Fruit fly (Drosophila melanogaster) whole organism, pupa: Measurements from ENCODE around the gene heca.

Experiments used
- CG10348 ChIP-seq: fragments of 200-800 bp; sonication (Bioruptor generic); IDR thresholded peaks from 2 replicates; pipeline ENCODE4 v1.3.6; 2022; ENCODE audit warnings: missing biosample characterization, missing genetic modification characterization
- CG12605 ChIP-seq: fragments of 200-800 bp; sonication (Bioruptor generic); IDR thresholded peaks from 2 replicates; pipeline ENCODE4 v1.3.6; 2022; ENCODE audit warnings: missing biosample characterization, missing genetic modification characterization
- CG13204 ChIP-seq: fragments of 200-800 bp; sonication (Bioruptor generic); optimal IDR thresholded peaks from 2 replicates; lab custom pipeline; 2018; ENCODE audit warnings: missing biosample characterization, mild to moderate bottlenecking, missing genetic modification characterization, moderate library complexity
- CG14655 ChIP-seq: fragments of 200-800 bp; sonication (Bioruptor generic); optimal IDR thresholded peaks from 3 replicates; lab custom pipeline; 2017; ENCODE audit warnings: mild to moderate bottlenecking, missing biosample characterization, missing genetic modification reagents, missing genetic modification characterization
- CG15710 ChIP-seq: fragments of 200-800 bp; sonication (Bioruptor generic); optimal IDR thresholded peaks from 2 replicates; lab custom pipeline; 2018; ENCODE audit warnings: missing biosample characterization, mild to moderate bottlenecking, missing genetic modification characterization, moderate library complexity
- CG17806 ChIP-seq: fragments of 200-800 bp; sonication (Bioruptor generic); optimal IDR thresholded peaks from 2 replicates; lab custom pipeline; 2018; ENCODE audit warnings: missing biosample characterization, mild to moderate bottlenecking, missing genetic modification characterization, moderate library complexity
- CG32121 ChIP-seq: fragments of 200-800 bp; sonication (Bioruptor generic); IDR thresholded peaks from 2 replicates; pipeline ENCODE4 v1.3.6; 2022; ENCODE audit warnings: missing biosample characterization, missing genetic modification characterization
- CG34367 ChIP-seq: fragments of 200-800 bp; sonication (Bioruptor generic); optimal IDR thresholded peaks from 2 replicates; lab custom pipeline; 2018; ENCODE audit warnings: missing biosample characterization, mild to moderate bottlenecking, missing genetic modification characterization
- CG4496 ChIP-seq: fragments of 200-800 bp; sonication (Bioruptor generic); IDR thresholded peaks from 3 replicates; pipeline ENCODE4 v1.3.6; 2022; ENCODE audit warnings: missing biosample characterization, missing genetic modification characterization
- CG8159 ChIP-seq: fragments of 200-800 bp; sonication (Bioruptor generic); optimal IDR thresholded peaks from 3 replicates; lab custom pipeline; 2018; ENCODE audit warnings: missing biosample characterization, mild to moderate bottlenecking, missing genetic modification characterization, moderate library complexity
- CG8301 ChIP-seq: fragments of 200-800 bp; sonication (Bioruptor generic); optimal IDR thresholded peaks from 2 replicates; lab custom pipeline; 2018; ENCODE audit warnings: missing biosample characterization, mild to moderate bottlenecking, missing genetic modification characterization
- CG9948 ChIP-seq: fragments of 200-800 bp; sonication (Bioruptor generic); optimal IDR thresholded peaks from 2 replicates; lab custom pipeline; 2018; ENCODE audit warnings: missing biosample characterization, mild to moderate bottlenecking, missing genetic modification characterization, moderate library complexity
- D1 ChIP-seq: fragments of 200-800 bp; sonication (Bioruptor generic); optimal IDR thresholded peaks from 2 replicates; lab custom pipeline; 2018; ENCODE audit warnings: missing biosample characterization, mild to moderate bottlenecking, missing genetic modification characterization, moderate library complexity
- EcR ChIP-seq: fragments of 200-800 bp; sonication (Bioruptor generic); optimal IDR thresholded peaks from 3 replicates; lab custom pipeline; 2019; ENCODE audit warnings: missing biosample characterization, missing genetic modification characterization, mild to moderate bottlenecking, moderate library complexity, missing genetic modification reagents
- Ets98B ChIP-seq: fragments of 200-800 bp; sonication (Bioruptor generic); IDR thresholded peaks from 2 replicates; pipeline ENCODE4 v1.3.6; 2022; ENCODE audit warnings: missing biosample characterization, missing genetic modification characterization
- Pif1A ChIP-seq: fragments of 200-800 bp; sonication (Bioruptor generic); optimal IDR thresholded peaks from 3 replicates; lab custom pipeline; 2016; ENCODE audit warnings: missing biosample characterization, missing genetic modification characterization
- Pif1B ChIP-seq: fragments of 200-800 bp; sonication (Bioruptor generic); optimal IDR thresholded peaks from 3 replicates; lab custom pipeline; 2016; ENCODE audit warnings: missing biosample characterization, missing genetic modification characterization
- Snoo ChIP-seq: fragments of 200-800 bp; sonication (Bioruptor generic); optimal IDR thresholded peaks from 3 replicates; lab custom pipeline; 2017; ENCODE audit warnings: missing biosample characterization, mild to moderate bottlenecking, missing genetic modification characterization, inconsistent platforms
- fd96Ca ChIP-seq: fragments of 200-800 bp; sonication (Bioruptor generic); IDR thresholded peaks from 3 replicates; pipeline ENCODE4 v1.3.6; 2022; ENCODE audit warnings: missing biosample characterization, missing genetic modification characterization
- gl ChIP-seq: fragments of 200-800 bp; sonication (Bioruptor generic); optimal IDR thresholded peaks from 2 replicates; lab custom pipeline; 2018; ENCODE audit warnings: missing biosample characterization, mild to moderate bottlenecking, missing genetic modification characterization
- rn ChIP-seq: fragments of 200-800 bp; sonication (Bioruptor generic); IDR thresholded peaks from 2 replicates; pipeline ENCODE4 v1.3.6; 2022; ENCODE audit warnings: missing biosample characterization, missing genetic modification characterization

heca gene

DNA sequence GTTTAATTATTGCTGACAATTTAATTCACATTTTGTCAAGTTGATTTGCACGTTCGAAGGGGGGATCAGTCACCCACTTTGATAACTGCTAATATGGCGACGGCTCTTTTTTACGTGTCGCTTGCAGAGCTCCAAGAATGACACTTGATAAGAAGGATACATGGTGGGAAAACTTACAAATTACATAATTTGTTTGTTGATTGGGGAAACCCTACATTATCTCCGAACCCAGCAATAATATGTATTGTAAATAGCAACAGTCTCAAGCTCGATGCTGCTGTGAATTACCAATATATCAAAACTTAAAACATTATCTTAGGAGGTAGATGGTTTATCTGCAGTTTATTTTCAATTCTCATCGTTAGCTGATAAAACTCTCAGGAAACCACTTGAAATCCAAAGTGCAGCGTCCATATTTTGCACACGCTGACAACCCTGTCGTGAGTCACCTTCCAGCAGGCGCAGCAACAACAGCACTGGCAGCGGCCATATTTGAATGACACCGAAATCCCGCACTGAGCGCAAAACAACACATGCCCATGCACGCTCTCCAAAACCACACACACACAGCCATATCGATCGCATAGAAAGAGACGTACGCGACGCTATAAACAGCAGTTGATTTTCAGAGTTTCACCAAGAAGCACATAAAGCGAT lies 110.6 kb downstream of the heca start:
- TF ChIP-seq D1 (tag; lab: Kevin White, UChicago) (peak; percentile 88), EcR (GFP tag; lab: Kevin White, UChicago) (peak; percentile 9), Ets98B (GFP tag; lab: Robert Waterston, UW) (no peak; the same call in 1 of the 2 replicates), Pif1A (peak; percentile 93), CG8301 (tag; lab: Kevin White, UChicago) (peak; percentile 96), CG34367 (tag; lab: Kevin White, UChicago) (peak; percentile 92), Pif1B (GFP tag; lab: Kevin White, UChicago) (peak; percentile 86), CG9948 (tag; lab: Kevin White, UChicago) (peak; percentile 94), CG14655 (GFP tag; lab: Kevin White, UChicago) (peak; percentile 99), CG17806 (peak; percentile 83), gl (tag; lab: Kevin White, UChicago) (peak; percentile 80), CG15710 (tag; lab: Kevin White, UChicago) (peak; percentile 95), CG13204 (GFP tag; lab: Kevin White, UChicago) (peak; percentile 87), CG10348 (GFP tag; lab: Robert Waterston, UW) (peak; percentile 70), CG12605 (peak; percentile 59), CG8159 (tag; lab: Kevin White, UChicago) (peak; percentile 97), rn (GFP tag; lab: Robert Waterston, UW) (peak; percentile 72; the same call in 1 of the 2 replicates), CG32121 (GFP tag; lab: Robert Waterston, UW) (peak; percentile 86), Snoo (tag; lab: Kevin White, UChicago) (peak; percentile 97), fd96Ca (GFP tag; lab: Robert Waterston, UW) (peak; percentile 93), CG4496 (peak; percentile 89)
- TF ChIP-seq, all 21 proteins: peak for 20

dm6 chr3R:30389096-30389495 lies 111.4 kb downstream of the heca start:
- no peak for TF ChIP-seq rn (GFP tag; lab: Robert Waterston, UW)
- TF ChIP-seq CG14655 (GFP tag; lab: Kevin White, UChicago): no peak
- no peak for TF ChIP-seq CG8159 (tag; lab: Kevin White, UChicago)
- no peak for TF ChIP-seq Ets98B (GFP tag; lab: Robert Waterston, UW)
- TF ChIP-seq gl (tag; lab: Kevin White, UChicago): no peak
- TF ChIP-seq CG12605: no peak
- TF ChIP-seq D1 (tag; lab: Kevin White, UChicago): no peak
- no peak for TF ChIP-seq Pif1A
- TF ChIP-seq fd96Ca (GFP tag; lab: Robert Waterston, UW): no peak
- no peak for TF ChIP-seq EcR (GFP tag; lab: Kevin White, UChicago)
- TF ChIP-seq Snoo (tag; lab: Kevin White, UChicago): no peak
- TF ChIP-seq CG10348 (GFP tag; lab: Robert Waterston, UW): no peak
- no peak for TF ChIP-seq CG9948 (tag; lab: Kevin White, UChicago)
- TF ChIP-seq CG15710 (tag; lab: Kevin White, UChicago): no peak
- no peak for TF ChIP-seq CG17806

DNA sequence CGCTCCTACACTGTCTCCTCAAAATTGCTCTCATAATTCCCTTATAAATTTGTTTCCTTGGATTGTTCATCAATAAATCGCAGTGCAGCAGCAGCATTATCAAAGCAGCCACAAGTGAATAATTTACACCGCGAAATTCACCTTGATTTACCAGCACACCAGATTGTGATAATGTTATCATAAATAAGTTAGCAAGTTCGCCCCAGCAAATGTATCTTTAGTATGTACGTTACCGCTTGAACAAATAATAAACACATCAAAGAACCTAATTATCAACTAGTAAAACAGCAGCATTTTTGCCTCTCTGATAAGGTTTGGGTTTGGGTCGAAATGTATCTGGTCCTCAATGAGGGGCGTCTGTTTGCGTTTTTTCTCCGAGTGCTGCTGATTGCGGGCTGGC lies 112.6 kb downstream of the heca start:
- TF ChIP-seq Snoo (tag; lab: Kevin White, UChicago) (no peak), Ets98B (GFP tag; lab: Robert Waterston, UW) (no peak), CG15710 (tag; lab: Kevin White, UChicago) (no peak), rn (GFP tag; lab: Robert Waterston, UW) (no peak), D1 (tag; lab: Kevin White, UChicago) (no peak), Pif1B (GFP tag; lab: Kevin White, UChicago) (no peak), CG34367 (tag; lab: Kevin White, UChicago) (no peak), CG13204 (GFP tag; lab: Kevin White, UChicago) (no peak), CG9948 (tag; lab: Kevin White, UChicago) (no peak), CG4496 (no peak), CG14655 (GFP tag; lab: Kevin White, UChicago) (no peak), CG12605 (no peak), EcR (GFP tag; lab: Kevin White, UChicago) (no peak), CG8159 (tag; lab: Kevin White, UChicago) (no peak), CG8301 (tag; lab: Kevin White, UChicago) (no peak), CG17806 (no peak), CG32121 (GFP tag; lab: Robert Waterston, UW) (no peak), gl (tag; lab: Kevin White, UChicago) (no peak), CG10348 (GFP tag; lab: Robert Waterston, UW) (no peak), Pif1A (no peak)

dm6 chr3R:30391098-30391497 lies 113.4 kb downstream of the heca start:
- no peak for TF ChIP-seq CG34367 (tag; lab: Kevin White, UChicago)
- 0 out of 3 replicates have a peak, but pooled peaks have one; percentile 26 for TF ChIP-seq CG4496

- TF ChIP-seq CG8159 (tag; lab: Kevin White, UChicago) (peak; percentile 2), CG12605 (no peak), CG17806 (peak; percentile 20), CG4496 (no peak), gl (tag; lab: Kevin White, UChicago) (no peak), fd96Ca (GFP tag; lab: Robert Waterston, UW) (no peak)
- TF ChIP-seq, all 21 proteins: peak for 2
Observed at dm6 chr3R:30391950-30392349, 114.2 kb downstream of the heca start.

- TF ChIP-seq Pif1B (GFP tag; lab: Kevin White, UChicago) (no peak), CG15710 (tag; lab: Kevin White, UChicago) (no peak)
- TF ChIP-seq, all 21 proteins: peak for 0
Observed at dm6 chr3R:30393909-30394308, 116.2 kb downstream of the heca start.
